Worm (Caenorhabditis elegans) whole organism, mixed stage, embryonic: Measurements from ENCODE around the gene C06E2.1.

ENCODE experiments used
- ces-1 ChIP-seq: fragments of 150-350 bp; optimal IDR thresholded peaks from 2 replicates; lab custom pipeline; 2014; ENCODE audit warnings: missing biosample characterization, missing genetic modification reagents, missing genetic modification characterization
- nhr-12 ChIP-seq: fragments of 150-350 bp; optimal IDR thresholded peaks from 2 replicates; lab custom pipeline; 2014; ENCODE audit warnings: missing biosample characterization, missing genetic modification characterization
- nhr-237 ChIP-seq: fragments of 150-350 bp; optimal IDR thresholded peaks from 2 replicates; lab custom pipeline; 2014; ENCODE audit warnings: missing biosample characterization, missing genetic modification characterization
- sptf-1 ChIP-seq: sonication (generic microtip); optimal IDR thresholded peaks from 2 replicates; lab custom pipeline; 2017; ENCODE audit warnings: mild to moderate bottlenecking, missing genetic modification characterization, moderate library complexity, missing compliant biosample characterization
- unc-62 ChIP-seq: fragments of 150-350 bp; optimal IDR thresholded peaks from 2 replicates; lab custom pipeline; 2014; ENCODE audit warnings: missing biosample characterization, missing genetic modification reagents, missing genetic modification characterization
- ztf-11 ChIP-seq: fragments of 150-350 bp; optimal IDR thresholded peaks from 2 replicates; lab custom pipeline; 2014; ENCODE audit warnings: missing biosample characterization, missing genetic modification characterization

- no peak for TF ChIP-seq sptf-1
- TF ChIP-seq ces-1 (GFP tag; lab: Kevin White, UChicago) = no peak
- no peak for TF ChIP-seq nhr-237 (tag; lab: Kevin White, UChicago)
- no peak for TF ChIP-seq unc-62
- TF ChIP-seq ztf-11 (tag; lab: Kevin White, UChicago) = no peak
- TF ChIP-seq nhr-12 = no peak
These were observed 15.1 kb downstream of the C06E2.1 start for ce11 chrX:8859538-8859937.
